Fruit fly (Drosophila melanogaster) whole organism, wandering third instar larva: ENCODE data around the gene cnc.

Experiments used
- Abd-B ChIP-seq: fragments of >200 bp; optimal IDR thresholded peaks from 2 replicates; lab custom pipeline; 2017; ENCODE audit warnings: missing biosample characterization, missing genetic modification characterization
- CG32264 ChIP-seq: fragments of 200-800 bp; sonication (Bioruptor generic); optimal IDR thresholded peaks from 2 replicates; lab custom pipeline; 2016; ENCODE audit warnings: missing biosample characterization, missing genetic modification characterization
- CG9705 ChIP-seq: fragments of 200-800 bp; sonication (Bioruptor generic); optimal IDR thresholded peaks from 2 replicates; lab custom pipeline; 2018; ENCODE audit warnings: missing biosample characterization, mild to moderate bottlenecking, missing genetic modification characterization
- CrebA ChIP-seq: fragments of 200-800 bp; sonication (Bioruptor generic); optimal IDR thresholded peaks from 2 replicates; lab custom pipeline; 2016; ENCODE audit warnings: missing biosample characterization, mild to moderate bottlenecking, missing genetic modification characterization, borderline replicate concordance
- Dfd ChIP-seq: fragments of >200 bp; optimal IDR thresholded peaks from 2 replicates; lab custom pipeline; 2017; ENCODE audit warnings: missing biosample characterization, missing genetic modification characterization
- Dif ChIP-seq: fragments of 200-275, 200-300 bp; sonication (Bioruptor generic); optimal IDR thresholded peaks from 2 replicates; lab custom pipeline; 2018; ENCODE audit warnings: missing biosample characterization, missing genetic modification characterization; ENCODE audit not compliant: partially characterized antibody
- GATAd ChIP-seq: sonication (Bioruptor generic); optimal IDR thresholded peaks from 2 replicates; lab custom pipeline; 2016; ENCODE audit warnings: missing biosample characterization, missing genetic modification characterization
- HLH106 ChIP-seq: fragments of 200-800 bp; optimal IDR thresholded peaks from 3 replicates; lab custom pipeline; 2019; ENCODE audit warnings: missing biosample characterization, mild to moderate bottlenecking, missing genetic modification characterization, moderate library complexity
- Hnf4 ChIP-seq: fragments of 200-800 bp; sonication (Bioruptor generic); optimal IDR thresholded peaks from 2 replicates; lab custom pipeline; 2016; ENCODE audit warnings: missing biosample characterization, mild to moderate bottlenecking, missing genetic modification characterization
- Hr78 ChIP-seq: fragments of >200 bp; optimal IDR thresholded peaks from 2 replicates; lab custom pipeline; 2017; ENCODE audit warnings: missing biosample characterization, missing genetic modification characterization
- Hr83 ChIP-seq: fragments of 200-300 bp; sonication (Bioruptor generic); optimal IDR thresholded peaks from 2 replicates; lab custom pipeline; 2016; ENCODE audit warnings: missing biosample characterization, mild to moderate bottlenecking, missing genetic modification characterization, moderate library complexity; ENCODE audit not compliant: poor library complexity, severe bottlenecking
- Jra ChIP-seq: sonication (Bioruptor generic); optimal IDR thresholded peaks from 2 replicates; lab custom pipeline; 2016; ENCODE audit warnings: missing biosample characterization, missing genetic modification characterization
- Mio ChIP-seq: sonication (Bioruptor generic); optimal IDR thresholded peaks from 2 replicates; lab custom pipeline; 2016; ENCODE audit warnings: missing biosample characterization, missing genetic modification characterization
- Myc ChIP-seq: fragments of >200 bp; optimal IDR thresholded peaks from 2 replicates; lab custom pipeline; 2017
- N ChIP-seq: fragments of >200 bp; optimal IDR thresholded peaks from 2 replicates; lab custom pipeline; 2018; ENCODE audit warnings: missing biosample characterization, missing external identifiers, missing genetic modification characterization
- OdsH ChIP-seq: fragments of 200-800 bp; sonication (Bioruptor generic); optimal IDR thresholded peaks from 2 replicates; lab custom pipeline; 2016; ENCODE audit warnings: missing biosample characterization, mild to moderate bottlenecking, missing genetic modification characterization
- Rel ChIP-seq, 2 experiments: fragments of 200-800 bp; sonication (Bioruptor generic) in 1 of 2; optimal IDR thresholded peaks; 2 replicates in 1 of 2; 3 replicates in 1 of 2; lab custom pipeline; 2016 to 2019; ENCODE audit warnings: mild to moderate bottlenecking in 2 of 2, missing biosample characterization in 2 of 2, missing genetic modification characterization in 2 of 2, moderate library complexity in 1 of 2
- Sp1 ChIP-seq: fragments of 200-800 bp; sonication (Bioruptor generic); optimal IDR thresholded peaks from 3 replicates; lab custom pipeline; 2019; ENCODE audit warnings: missing biosample characterization, mild to moderate bottlenecking, missing genetic modification characterization, moderate library complexity
- Vsx2 ChIP-seq: fragments of 200-300, 225-300 bp; sonication (Bioruptor generic); optimal IDR thresholded peaks from 2 replicates; lab custom pipeline; 2018; ENCODE audit warnings: missing biosample characterization, missing genetic modification characterization; ENCODE audit not compliant: partially characterized antibody
- br ChIP-seq: fragments of 200-800 bp; sonication (Bioruptor generic); optimal IDR thresholded peaks from 2 replicates; lab custom pipeline; 2016; ENCODE audit warnings: missing biosample characterization, missing genetic modification characterization
- brk ChIP-seq: fragments of 200-800 bp; sonication (Bioruptor generic); optimal IDR thresholded peaks from 2 replicates; lab custom pipeline; 2016; ENCODE audit warnings: missing biosample characterization, mild to moderate bottlenecking, missing genetic modification characterization
- dl ChIP-seq, 2 experiments: fragments of 175-275, 200-275 bp in 1 of 2; fragments of 200-275 bp in 1 of 2; sonication (Bioruptor generic); optimal IDR thresholded peaks; lab custom pipeline; 2018; ENCODE audit warnings: mild to moderate bottlenecking in 2 of 2, missing biosample characterization in 2 of 2, missing genetic modification characterization in 2 of 2, moderate library complexity in 2 of 2; ENCODE audit not compliant: partially characterized antibody in 2 of 2, insufficient read depth in 1 of 2
- dmrt93B ChIP-seq: fragments of 200-800 bp; sonication (Bioruptor generic); optimal IDR thresholded peaks from 2 replicates; lab custom pipeline; 2018; ENCODE audit warnings: missing biosample characterization, mild to moderate bottlenecking, missing genetic modification characterization
- dsf ChIP-seq: sonication (Bioruptor generic); optimal IDR thresholded peaks from 2 replicates; lab custom pipeline; 2016; ENCODE audit warnings: missing biosample characterization, missing genetic modification characterization, borderline replicate concordance
- ey ChIP-seq: fragments of 200-800 bp; sonication (Bioruptor generic); optimal IDR thresholded peaks from 2 replicates; lab custom pipeline; 2016; ENCODE audit warnings: missing biosample characterization, missing genetic modification characterization
- foxo ChIP-seq, 2 experiments: fragments of 200-800 bp; sonication (Bioruptor generic); optimal IDR thresholded peaks; 2 replicates in 1 of 2; 3 replicates in 1 of 2; lab custom pipeline; 2016 to 2017; ENCODE audit warnings: missing biosample characterization in 2 of 2, missing genetic modification characterization in 2 of 2
- fru ChIP-seq: fragments of 200-800 bp; sonication (Bioruptor generic); optimal IDR thresholded peaks from 3 replicates; lab custom pipeline; 2016; ENCODE audit warnings: missing biosample characterization, mild to moderate bottlenecking, missing genetic modification characterization
- h ChIP-seq: fragments of 200-800 bp; sonication (Bioruptor generic); optimal IDR thresholded peaks from 3 replicates; lab custom pipeline; 2016; ENCODE audit warnings: missing biosample characterization, mild to moderate bottlenecking, missing genetic modification characterization
- jim ChIP-seq: fragments of 175-275, 200-325 bp; sonication (Bioruptor generic); optimal IDR thresholded peaks from 2 replicates; lab custom pipeline; 2016; ENCODE audit warnings: missing biosample characterization, mild to moderate bottlenecking, missing genetic modification characterization
- lola ChIP-seq: fragments of >200 bp; optimal IDR thresholded peaks from 2 replicates; lab custom pipeline; 2017; ENCODE audit warnings: missing biosample characterization, missing genetic modification characterization
- pan ChIP-seq: fragments of >200 bp; optimal IDR thresholded peaks from 2 replicates; lab custom pipeline; 2017
- psq ChIP-seq: fragments of 200-800 bp; sonication (Bioruptor generic); optimal IDR thresholded peaks from 3 replicates; lab custom pipeline; 2017; ENCODE audit warnings: missing biosample characterization, mild to moderate bottlenecking, missing genetic modification characterization, moderate library complexity
- rgr ChIP-seq: fragments of 200-800 bp; sonication (Bioruptor generic); optimal IDR thresholded peaks from 3 replicates; lab custom pipeline; 2016; ENCODE audit warnings: missing biosample characterization, mild to moderate bottlenecking, missing genetic modification characterization
- sage ChIP-seq: fragments of 200-800 bp; sonication (Bioruptor generic); optimal IDR thresholded peaks from 2 replicates; lab custom pipeline; 2016; ENCODE audit warnings: missing biosample characterization, mild to moderate bottlenecking, missing genetic modification characterization
- sv ChIP-seq: fragments of 200-800 bp; sonication (Bioruptor generic); optimal IDR thresholded peaks from 3 replicates; lab custom pipeline; 2016; ENCODE audit warnings: missing biosample characterization, missing genetic modification characterization
- tai ChIP-seq: sonication (Bioruptor generic); optimal IDR thresholded peaks from 2 replicates; lab custom pipeline; 2016; ENCODE audit warnings: missing biosample characterization, missing genetic modification characterization
- usp ChIP-seq: fragments of >200 bp; optimal IDR thresholded peaks from 2 replicates; lab custom pipeline; 2017; ENCODE audit warnings: missing biosample characterization, missing genetic modification characterization
- woc ChIP-seq: sonication (Bioruptor generic); optimal IDR thresholded peaks from 2 replicates; lab custom pipeline; 2016; ENCODE audit warnings: missing biosample characterization, mild to moderate bottlenecking, missing genetic modification characterization

The cnc gene

dm6 chr3R:23175376-23175775 lies 51.1 kb downstream of the cnc start:
- peak; percentile 94 for TF ChIP-seq tai (GFP tag; lab: Kevin White, UChicago)
- TF ChIP-seq Sp1 (GFP tag; lab: Kevin White, UChicago) = peak; percentile 97
- peak; percentile 78 for TF ChIP-seq Hr83 (GFP tag; lab: Kevin White, UChicago)
- peak; percentile 86 for TF ChIP-seq dsf
- TF ChIP-seq dl (GFP tag; optimal IDR thresholded peaks at IDR 0.05; lab: Kevin White, UChicago; ENCODE audit: insufficient read depth in 1 of 2, partially characterized antibody in 2 of 2) = peak in 1 of 2 experiments; percentile 30
- TF ChIP-seq Hr78 (GFP tag; lab: Kevin White, UChicago) = no peak
- peak; percentile 89 for TF ChIP-seq sage
- peak; percentile 69 for TF ChIP-seq Mio (GFP tag; lab: Kevin White, UChicago)
- peak; percentile 69 for TF ChIP-seq sv (GFP tag; lab: Kevin White, UChicago)
- peak; percentile 99 for TF ChIP-seq h (GFP tag; lab: Kevin White, UChicago)
- peak; percentile 66 to 98 for TF ChIP-seq foxo (GFP tag; optimal IDR thresholded peaks at IDR 0.05; lab: Kevin White, UChicago)
- TF ChIP-seq CG32264 = peak; percentile 96
- peak; percentile 84 for TF ChIP-seq CG9705 (GFP tag; lab: Kevin White, UChicago)
- TF ChIP-seq pan = no peak
- no peak for TF ChIP-seq jim (GFP tag; lab: Kevin White, UChicago)
- no peak for TF ChIP-seq lola (GFP tag; lab: Kevin White, UChicago)
- TF ChIP-seq psq (GFP tag; lab: Kevin White, UChicago) = peak; percentile 95
- peak; percentile 98 for TF ChIP-seq rgr (GFP tag; lab: Kevin White, UChicago)
- no peak for TF ChIP-seq N (GFP tag; lab: Kevin White, UChicago)
- no peak for TF ChIP-seq usp (GFP tag; lab: Kevin White, UChicago)
- TF ChIP-seq Myc = no peak
- peak; percentile 97 for TF ChIP-seq Jra (GFP tag; lab: Kevin White, UChicago)
- peak; percentile 97 for TF ChIP-seq brk (GFP tag; lab: Kevin White, UChicago)
- TF ChIP-seq fru (GFP tag; lab: Kevin White, UChicago) = peak; percentile 98
- TF ChIP-seq Vsx2 (GFP tag; lab: Kevin White, UChicago) = no peak
- peak; percentile 98 for TF ChIP-seq Hnf4 (GFP tag; lab: Kevin White, UChicago)
- TF ChIP-seq br (GFP tag; lab: Kevin White, UChicago) = peak; percentile 98
- TF ChIP-seq woc (GFP tag; lab: Kevin White, UChicago) = peak; percentile 92
- no peak for TF ChIP-seq Abd-B (GFP tag; lab: Kevin White, UChicago)
- no peak for TF ChIP-seq CrebA (GFP tag; lab: Kevin White, UChicago)
- peak; percentile 90 for TF ChIP-seq dmrt93B (GFP tag; lab: Kevin White, UChicago)
- TF ChIP-seq OdsH = peak; percentile 98
- peak; percentile 73 for TF ChIP-seq GATAd
- peak; percentile 98 for TF ChIP-seq ey (GFP tag; lab: Kevin White, UChicago)
- TF ChIP-seq HLH106 = peak; percentile 97
- TF ChIP-seq Dfd (GFP tag; lab: Kevin White, UChicago) = no peak
- TF ChIP-seq Dif = peak; percentile 72
- TF ChIP-seq Rel (GFP tag; optimal IDR thresholded peaks at IDR 0.05; lab: Kevin White, UChicago) = peak; percentile 83
- peak; percentile 79 for TF ChIP-seq Rel (tag; optimal IDR thresholded peaks at IDR 0.05; lab: Kevin White, UChicago)
- TF ChIP-seq, all 38 proteins: peak for 27

dm6 chr3R:23174739-23175138 lies 51.8 kb downstream of the cnc start:
- TF ChIP-seq brk (GFP tag; lab: Kevin White, UChicago) = peak; percentile 66
- TF ChIP-seq Hr83 (GFP tag; lab: Kevin White, UChicago) = no peak
- TF ChIP-seq Sp1 (GFP tag; lab: Kevin White, UChicago) = peak; percentile 80
- no peak for TF ChIP-seq GATAd
- TF ChIP-seq CG9705 (GFP tag; lab: Kevin White, UChicago) = peak; percentile 22
- no peak for TF ChIP-seq Abd-B (GFP tag; lab: Kevin White, UChicago)
- no peak for TF ChIP-seq pan
- TF ChIP-seq HLH106 = peak; percentile 67
- no peak for TF ChIP-seq usp (GFP tag; lab: Kevin White, UChicago)
- no peak for TF ChIP-seq Mio (GFP tag; lab: Kevin White, UChicago)
- TF ChIP-seq fru (GFP tag; lab: Kevin White, UChicago) = peak; percentile 80
- TF ChIP-seq Myc = no peak
- peak; percentile 54 for TF ChIP-seq sage
- peak; percentile 8 for TF ChIP-seq tai (GFP tag; lab: Kevin White, UChicago)
- TF ChIP-seq foxo (GFP tag; optimal IDR thresholded peaks at IDR 0.05; lab: Kevin White, UChicago) = peak in 1 of 2 experiments; percentile 74
- TF ChIP-seq Hnf4 (GFP tag; lab: Kevin White, UChicago) = peak; percentile 68
- peak; percentile 80 for TF ChIP-seq ey (GFP tag; lab: Kevin White, UChicago)
- no peak for TF ChIP-seq dl (GFP tag; optimal IDR thresholded peaks at IDR 0.05; lab: Kevin White, UChicago; ENCODE audit: insufficient read depth in 1 of 2, partially characterized antibody in 2 of 2)
- peak; percentile 87 for TF ChIP-seq rgr (GFP tag; lab: Kevin White, UChicago)
- no peak for TF ChIP-seq Hr78 (GFP tag; lab: Kevin White, UChicago)
- no peak for TF ChIP-seq Dif
- no peak for TF ChIP-seq N (GFP tag; lab: Kevin White, UChicago)
- TF ChIP-seq dmrt93B (GFP tag; lab: Kevin White, UChicago) = no peak
- no peak for TF ChIP-seq sv (GFP tag; lab: Kevin White, UChicago)
- TF ChIP-seq br (GFP tag; lab: Kevin White, UChicago) = peak; percentile 70
- TF ChIP-seq dsf = no peak
- peak; percentile 36 for TF ChIP-seq CrebA (GFP tag; lab: Kevin White, UChicago)
- no peak for TF ChIP-seq lola (GFP tag; lab: Kevin White, UChicago)
- peak; percentile 88 for TF ChIP-seq OdsH
- TF ChIP-seq woc (GFP tag; lab: Kevin White, UChicago) = peak; percentile 67
- peak; percentile 52 for TF ChIP-seq psq (GFP tag; lab: Kevin White, UChicago)
- no peak for TF ChIP-seq Jra (GFP tag; lab: Kevin White, UChicago)
- TF ChIP-seq CG32264 = no peak
- TF ChIP-seq h (GFP tag; lab: Kevin White, UChicago) = peak; percentile 67
- no peak for TF ChIP-seq Dfd (GFP tag; lab: Kevin White, UChicago)
- TF ChIP-seq, all 38 proteins: peak for 17
